Worm (Caenorhabditis elegans): ENCODE measurements around the gene F55G7.3.

Gene F55G7.3

DNA sequence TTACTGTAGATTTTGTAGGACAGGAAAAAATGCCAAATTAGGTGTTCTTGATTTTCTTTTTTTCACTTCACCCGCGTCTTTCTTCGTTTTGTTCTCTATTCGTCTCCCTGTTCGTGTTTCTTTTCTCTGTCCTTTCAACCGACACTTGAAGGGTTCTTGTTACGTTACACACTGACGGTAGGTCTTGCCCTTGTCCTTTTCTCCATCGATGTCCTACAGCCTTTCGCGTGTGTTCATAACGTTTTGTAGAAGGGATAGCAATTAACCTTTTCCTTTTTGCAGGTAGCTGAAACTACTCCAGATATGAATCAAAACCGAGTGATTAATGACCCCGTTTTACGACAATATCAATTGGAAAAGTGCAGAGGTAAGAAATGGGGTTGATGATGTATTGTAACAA lies 17.7 kb downstream of the F55G7.3 start, which contains the start of gene F55G7.1:
TSS of gene F55G7.1 (plus strand) at position 276 of the 400 bp plus-strand sequence.
- TF ChIP-seq unc-130 (GFP tag; optimal IDR thresholded peaks at IDR 0.05) (no peak), nhr-28 (tag; optimal IDR thresholded peaks at IDR 0.05) (peak; percentile 45), Y5F2A.4 (GFP tag; optimal IDR thresholded peaks at IDR 0.05) (no peak), nhr-102 (tag; optimal IDR thresholded peaks at IDR 0.05) (peak; percentile 84), hlh-30 (tag; optimal IDR thresholded peaks at IDR 0.05; ENCODE audit: insufficient read depth) (peak; percentile 6), F10B5.3 (tag; optimal IDR thresholded peaks at IDR 0.05) (peak; percentile 88), jun-1 (tag; optimal IDR thresholded peaks at IDR 0.05) (peak; percentile 33), mes-2 (tag; optimal IDR thresholded peaks at IDR 0.05; ENCODE audit: poor library complexity, severe bottlenecking) (peak; percentile 85), T20F7.1 (GFP tag; optimal IDR thresholded peaks at IDR 0.05) (peak; percentile 68), daf-16 (GFP tag; optimal IDR thresholded peaks at IDR 0.05) (peak in 1 of 2 experiments; percentile 47), daf-16 (tag; optimal IDR thresholded peaks at IDR 0.05) (peak; percentile 50), zip-2 (tag; optimal IDR thresholded peaks at IDR 0.05) (peak; percentile 50), hmg-1.1 (GFP tag; IDR thresholded peaks at IDR 0.05) (peak; percentile 86), ama-1 (optimal IDR thresholded peaks at IDR 0.05) (no peak), lin-13 (GFP tag; optimal IDR thresholded peaks at IDR 0.05) (peak; percentile 51), ztf-7 (tag; optimal IDR thresholded peaks at IDR 0.05) (peak; percentile 71), nhr-48 (tag; optimal IDR thresholded peaks at IDR 0.05) (peak; percentile 13), ceh-44 (GFP tag; IDR thresholded peaks at IDR 0.05) (peak; percentile 20; the same call in 1 of the 2 replicates), nhr-42 (GFP tag; IDR thresholded peaks at IDR 0.05) (peak; percentile 60; the same call in 1 of the 2 replicates), saeg-2 (GFP tag; IDR thresholded peaks at IDR 0.05) (no peak), php-3 (GFP tag; IDR thresholded peaks at IDR 0.05) (0 out of 2 replicates have a peak, but pooled peaks have one; percentile 7), mxl-3 (GFP tag; optimal IDR thresholded peaks at IDR 0.05) (peak; percentile 73), aha-1 (tag) (peak; percentile 97), madf-9 (GFP tag; conservative IDR thresholded peaks at IDR 0.05) (0 out of 2 replicates have a peak, but pooled peaks have one; percentile 27), unc-39 (tag; optimal IDR thresholded peaks at IDR 0.05) (no peak), dve-1 (tag; optimal IDR thresholded peaks at IDR 0.05; ENCODE audit: insufficient read depth) (peak; percentile 71), nhr-10 (tag; optimal IDR thresholded peaks at IDR 0.05) (peak; percentile 30), R02D3.7 (tag; optimal IDR thresholded peaks at IDR 0.05) (no peak), F37D6.2 (tag; optimal IDR thresholded peaks at IDR 0.05) (peak; percentile 34), duxl-1 (tag; optimal IDR thresholded peaks at IDR 0.05; ENCODE audit: poor library complexity) (peak; percentile 95), spr-1 (tag; optimal IDR thresholded peaks at IDR 0.05) (peak; percentile 35), unc-62 (GFP tag; optimal IDR thresholded peaks at IDR 0.05 in 1 of 2) (peak in 1 of 2 experiments; percentile 95), unc-62 (tag; optimal IDR thresholded peaks at IDR 0.05) (no peak), spr-3 (GFP tag; optimal IDR thresholded peaks at IDR 0.05) (peak; percentile 58), nhr-77 (tag; optimal IDR thresholded peaks at IDR 0.05) (peak; percentile 62), dmd-6 (GFP tag; IDR thresholded peaks at IDR 0.05) (peak; percentile 41), rbr-2 (tag; optimal IDR thresholded peaks at IDR 0.05) (peak; percentile 68), daf-12 (tag; optimal IDR thresholded peaks at IDR 0.05) (no peak), sdz-12 (GFP tag; optimal IDR thresholded peaks at IDR 0.05) (no peak), lsy-2 (tag; optimal IDR thresholded peaks at IDR 0.05) (peak in 1 of 2 experiments; percentile 14), mdl-1 (tag; optimal IDR thresholded peaks at IDR 0.05) (no peak), ceh-20 (GFP tag; IDR thresholded peaks at IDR 0.05) (0 out of 2 replicates have a peak, but pooled peaks have one; percentile 37)

Data from whole organism, L4 larva.